Worm (Caenorhabditis elegans): ENCODE data around the gene phf-34.

The phf-34 gene

DNA sequence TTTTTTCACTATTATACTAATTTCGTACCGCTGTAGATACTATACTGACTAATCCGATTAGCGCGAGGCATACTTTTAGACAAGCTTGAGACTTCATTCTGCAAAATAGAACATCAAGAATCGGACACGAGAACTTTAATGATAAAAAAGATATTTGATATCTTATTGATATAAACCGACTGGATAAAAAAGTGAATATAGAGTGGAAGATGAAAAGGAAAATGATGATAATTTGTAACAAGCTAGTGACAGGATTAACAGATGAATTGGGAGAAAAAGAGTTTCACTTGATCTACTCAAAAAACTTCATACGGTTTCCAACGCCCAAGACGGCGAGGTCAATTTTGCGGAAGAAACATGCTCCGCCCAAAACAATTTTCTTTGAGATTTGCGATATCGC, 49.7 kb upstream of the phf-34 start, which contains the start of gene nas-37:
nas-37 (minus strand) TSS at position 101 of the 400 bp plus-strand sequence.
- TF ChIP-seq daf-12 (tag; optimal IDR thresholded peaks at IDR 0.05) (no peak), mep-1 (tag; optimal IDR thresholded peaks at IDR 0.05) (no peak), T20F7.1 (GFP tag; optimal IDR thresholded peaks at IDR 0.05) (no peak), Y105C5A.15 (GFP tag; IDR thresholded peaks at IDR 0.05) (no peak), ceh-82 (tag; optimal IDR thresholded peaks at IDR 0.05) (no peak), ama-1 (optimal IDR thresholded peaks at IDR 0.05) (no peak), dmd-6 (GFP tag; IDR thresholded peaks at IDR 0.05) (no peak), Y75B8A.6 (GFP tag; IDR thresholded peaks at IDR 0.05) (no peak), mdt-29 (GFP tag; IDR thresholded peaks at IDR 0.05) (no peak), nhr-42 (GFP tag; IDR thresholded peaks at IDR 0.05) (no peak), lin-38 (GFP tag; IDR thresholded peaks at IDR 0.05) (no peak), spr-3 (GFP tag; optimal IDR thresholded peaks at IDR 0.05) (no peak), unc-130 (GFP tag; optimal IDR thresholded peaks at IDR 0.05) (no peak), egl-27 (tag; optimal IDR thresholded peaks at IDR 0.05) (no peak), ceh-20 (GFP tag; IDR thresholded peaks at IDR 0.05) (no peak), attf-4 (tag; optimal IDR thresholded peaks at IDR 0.05) (no peak), nhr-10 (tag; optimal IDR thresholded peaks at IDR 0.05) (no peak), arid-1 (GFP tag; conservative IDR thresholded peaks at IDR 0.05) (no peak), lin-39 (tag; optimal IDR thresholded peaks at IDR 0.05) (no peak)

ce11 chrX:9948528-9948927, 49.3 kb upstream of the phf-34 start:
- TF ChIP-seq R02D3.7 (tag; optimal IDR thresholded peaks at IDR 0.05) (no peak), unc-62 (GFP tag; optimal IDR thresholded peaks at IDR 0.05 in 1 of 2) (peak in 1 of 2 experiments; percentile 96), unc-62 (tag; optimal IDR thresholded peaks at IDR 0.05) (no peak), ztf-7 (tag; optimal IDR thresholded peaks at IDR 0.05) (no peak), nhr-77 (tag; optimal IDR thresholded peaks at IDR 0.05) (no peak)

DNA sequence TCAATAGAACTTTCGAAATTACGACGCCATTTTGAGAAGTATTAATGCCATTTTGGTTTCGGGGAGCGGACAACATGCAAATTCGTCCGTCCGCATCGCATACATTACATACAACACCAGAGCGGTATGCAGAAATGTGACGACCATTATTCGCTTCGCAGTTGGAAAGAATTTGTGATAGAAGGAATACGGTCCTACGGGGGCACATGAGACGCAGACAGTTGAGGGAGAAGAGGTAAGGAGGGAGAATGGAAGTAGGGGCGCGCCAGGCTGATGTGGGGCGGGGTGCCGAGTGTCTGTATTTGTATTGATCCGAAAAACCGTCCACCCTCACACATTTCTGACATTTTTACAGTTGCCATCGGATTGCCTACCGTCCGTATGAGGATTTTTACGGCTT, 42.1 kb upstream of the phf-34 start:
- TF ChIP-seq nhr-42 (GFP tag; IDR thresholded peaks at IDR 0.05), result no peak
- peak; percentile 13 for TF ChIP-seq mes-2 (tag; optimal IDR thresholded peaks at IDR 0.05; ENCODE audit: poor library complexity, severe bottlenecking)
- no peak for TF ChIP-seq ceh-44 (GFP tag; IDR thresholded peaks at IDR 0.05)
- TF ChIP-seq dmd-6 (GFP tag; IDR thresholded peaks at IDR 0.05), result no peak
- TF ChIP-seq spr-3 (GFP tag; optimal IDR thresholded peaks at IDR 0.05), result no peak
- no peak for TF ChIP-seq php-3 (GFP tag; IDR thresholded peaks at IDR 0.05)
- TF ChIP-seq lin-1 (GFP tag; IDR thresholded peaks at IDR 0.05), result no peak
- no peak for TF ChIP-seq ama-1 (optimal IDR thresholded peaks at IDR 0.05)
- no peak for TF ChIP-seq zip-11 (GFP tag; IDR thresholded peaks at IDR 0.05)
- peak; percentile 8 for TF ChIP-seq mxl-3 (GFP tag; optimal IDR thresholded peaks at IDR 0.05)
- TF ChIP-seq fos-1 (tag; optimal IDR thresholded peaks at IDR 0.05), result no peak
- TF ChIP-seq Y75B8A.6 (GFP tag; IDR thresholded peaks at IDR 0.05), result no peak
- no peak for TF ChIP-seq R02D3.7 (tag; optimal IDR thresholded peaks at IDR 0.05)
- TF ChIP-seq nhr-6 (tag; optimal IDR thresholded peaks at IDR 0.05), result no peak
- TF ChIP-seq aha-1 (tag), result peak; percentile 85
- no peak for TF ChIP-seq zfp-3 (GFP tag; conservative IDR thresholded peaks at IDR 0.05)
- no peak for TF ChIP-seq ctbp-1 (GFP tag; IDR thresholded peaks at IDR 0.05)
- no peak for TF ChIP-seq saeg-2 (GFP tag; IDR thresholded peaks at IDR 0.05)
- no peak for TF ChIP-seq aly-2 (tag; optimal IDR thresholded peaks at IDR 0.05)
- no peak for TF ChIP-seq T26A8.4 (GFP tag; IDR thresholded peaks at IDR 0.05)
- TF ChIP-seq daf-12 (tag; optimal IDR thresholded peaks at IDR 0.05), result no peak
- TF ChIP-seq daf-16 (GFP tag; optimal IDR thresholded peaks at IDR 0.05), result no peak
- TF ChIP-seq daf-16 (tag; optimal IDR thresholded peaks at IDR 0.05), result no peak
- TF ChIP-seq duxl-1 (tag; optimal IDR thresholded peaks at IDR 0.05; ENCODE audit: poor library complexity), result no peak
- TF ChIP-seq madf-9 (GFP tag; conservative IDR thresholded peaks at IDR 0.05), result no peak
- TF ChIP-seq daf-8 (GFP tag; IDR thresholded peaks at IDR 0.05), result no peak

Measured in whole organism, L4 larva.